Fruit fly (Drosophila melanogaster) whole organism, adult: ENCODE measurements around the gene SH3PX1.

Experiments
- CG11617 ChIP-seq: fragments of 200-800 bp; sonication (Bioruptor generic); optimal IDR thresholded peaks from 2 replicates; lab custom pipeline; 2017; ENCODE audit warnings: mild to moderate bottlenecking, missing biosample characterization, missing genetic modification reagents, missing genetic modification characterization
- CG12768 ChIP-seq: fragments of 200-800 bp; sonication (Bioruptor generic); optimal IDR thresholded peaks from 2 replicates; lab custom pipeline; 2017; ENCODE audit warnings: missing biosample characterization, missing genetic modification characterization, mild to moderate bottlenecking, moderate library complexity, missing genetic modification reagents
- CG14711 ChIP-seq: fragments of 200-800 bp; sonication (Bioruptor generic); optimal IDR thresholded peaks from 2 replicates; lab custom pipeline; 2018; ENCODE audit warnings: missing biosample characterization, mild to moderate bottlenecking, missing genetic modification characterization, moderate library complexity
- CG33017 ChIP-seq: fragments of 200-800 bp; sonication (Bioruptor generic); optimal IDR thresholded peaks from 2 replicates; lab custom pipeline; 2018; ENCODE audit warnings: missing biosample characterization, mild to moderate bottlenecking, missing genetic modification characterization, moderate library complexity
- CG7045 ChIP-seq: fragments of 200-800 bp; sonication (Bioruptor generic); optimal IDR thresholded peaks from 2 replicates; lab custom pipeline; 2017; ENCODE audit warnings: missing biosample characterization, mild to moderate bottlenecking, missing genetic modification characterization
- Clk ChIP-seq: fragments of 200-800 bp; sonication (Bioruptor generic); optimal IDR thresholded peaks from 2 replicates; lab custom pipeline; 2017; ENCODE audit warnings: missing biosample characterization, missing genetic modification characterization
- Hr96 ChIP-seq: fragments of 200-800 bp; sonication (Bioruptor generic); optimal IDR thresholded peaks from 2 replicates; lab custom pipeline; 2016; ENCODE audit warnings: missing biosample characterization, missing genetic modification characterization
- Mnt ChIP-seq: fragments of 200-800 bp; sonication (Bioruptor generic); optimal IDR thresholded peaks from 2 replicates; lab custom pipeline; 2016; ENCODE audit warnings: missing biosample characterization, mild to moderate bottlenecking, missing genetic modification characterization
- cnc ChIP-seq, 2 experiments: fragments of >200 bp; optimal IDR thresholded peaks; 2 replicates each; lab custom pipeline; 2017
- kay ChIP-seq: fragments of 200-800 bp; sonication (Bioruptor generic); peaks from one replicate; lab custom pipeline; 2016; ENCODE audit warnings: missing biosample characterization, missing genetic modification characterization, borderline replicate concordance
- ovo ChIP-seq: fragments of 200-800 bp; sonication (Bioruptor generic); optimal IDR thresholded peaks from 2 replicates; lab custom pipeline; 2016; ENCODE audit warnings: missing biosample characterization, missing genetic modification characterization

DNA sequence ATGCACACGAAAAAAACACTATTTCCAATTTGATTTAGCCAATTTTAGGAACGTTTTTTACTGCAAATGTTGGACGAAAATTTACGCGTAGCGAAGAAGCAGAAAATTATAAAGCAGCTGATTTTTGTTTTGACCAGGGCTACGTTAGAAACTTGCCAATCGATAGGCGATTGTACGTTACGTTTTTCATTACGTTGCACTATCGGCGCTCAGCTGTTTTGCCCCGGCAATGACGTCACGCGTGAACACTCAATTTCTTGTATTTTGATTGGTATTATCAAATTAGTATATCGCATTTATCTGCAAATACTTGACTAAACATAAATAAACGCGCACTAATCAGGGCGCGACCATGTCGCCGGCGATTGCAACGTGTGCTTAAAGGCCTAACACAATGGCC is 34.6 kb downstream of the SH3PX1 start, which contains the start of the genes fry and CG16717:
- no peak for TF ChIP-seq Clk
- TF ChIP-seq ovo (GFP tag; lab: Kevin White, UChicago), result no peak
- no peak for TF ChIP-seq CG14711 (tag; lab: Kevin White, UChicago)
- TF ChIP-seq CG7045 (GFP tag; lab: Kevin White, UChicago), result no peak
- no peak for TF ChIP-seq cnc (optimal IDR thresholded peaks at IDR 0.05; lab: Kevin White, UChicago)
- TF ChIP-seq CG12768 (GFP tag; lab: Kevin White, UChicago), result no peak
- no peak for TF ChIP-seq CG11617 (GFP tag; lab: Kevin White, UChicago)
- TF ChIP-seq Mnt (GFP tag; lab: Kevin White, UChicago), result no peak
- TF ChIP-seq CG33017 (tag; lab: Kevin White, UChicago), result no peak
- TF ChIP-seq kay (GFP tag; lab: Kevin White, UChicago), result no peak
- no peak for TF ChIP-seq Hr96 (GFP tag; lab: Kevin White, UChicago)
